Worm (Caenorhabditis elegans): ENCODE results near the gene cdr-3.

DNA sequence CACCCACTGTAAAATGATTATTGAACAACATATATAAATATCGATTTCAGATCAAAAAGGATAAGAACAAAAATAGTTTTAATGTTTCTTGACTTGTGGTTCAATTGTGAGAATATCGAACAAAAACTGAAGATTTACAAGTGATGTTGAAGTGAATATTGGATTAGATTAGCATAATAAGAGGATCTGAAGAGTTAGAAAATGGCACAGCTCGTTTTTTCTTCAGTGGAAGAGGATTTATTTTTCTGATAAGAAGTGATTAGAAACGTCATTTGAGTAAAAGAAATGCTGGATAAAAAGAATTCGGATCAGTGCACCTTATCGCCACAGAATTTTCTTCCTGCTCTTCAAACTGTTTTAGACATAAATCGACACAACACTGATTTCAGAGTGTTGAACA, 21.5 kb downstream of the cdr-3 start, which contains the start of gene twk-14:
- no peak for TF ChIP-seq madf-2 (tag; optimal IDR thresholded peaks at IDR 0.05)
- no peak for TF ChIP-seq pha-4 (tag; optimal IDR thresholded peaks at IDR 0.05)
- TF ChIP-seq unc-55 (GFP tag; optimal IDR thresholded peaks at IDR 0.05), result no peak
- TF ChIP-seq ref-2 (tag; optimal IDR thresholded peaks at IDR 0.05), result no peak
- TF ChIP-seq pha-2 (tag; optimal IDR thresholded peaks at IDR 0.05), result no peak
- no peak for TF ChIP-seq nfya-1 (tag; optimal IDR thresholded peaks at IDR 0.05)
- no peak for TF ChIP-seq fkh-10 (GFP tag; optimal IDR thresholded peaks at IDR 0.05)
- TF ChIP-seq ets-4 (tag; optimal IDR thresholded peaks at IDR 0.05), result no peak
- TF ChIP-seq unc-86 (tag; optimal IDR thresholded peaks at IDR 0.05), result no peak
- no peak for TF ChIP-seq eyg-1 (tag; optimal IDR thresholded peaks at IDR 0.05)
- TF ChIP-seq zip-5 (tag; optimal IDR thresholded peaks at IDR 0.05), result no peak
- no peak for TF ChIP-seq ceh-6 (GFP tag; optimal IDR thresholded peaks at IDR 0.05)
